Worm (Caenorhabditis elegans) whole organism, L1 larva: Measurements from ENCODE around the gene nhr-46.

Experiments
- F16B12.6 ChIP-seq: fragments of 150-350 bp; optimal IDR thresholded peaks from 2 replicates; lab custom pipeline; 2014; ENCODE audit warnings: missing biosample characterization, missing genetic modification characterization
- aha-1 ChIP-seq: fragments of 150-350 bp; optimal IDR thresholded peaks from 2 replicates; lab custom pipeline; 2014; ENCODE audit warnings: missing biosample characterization, missing genetic modification characterization
- alr-1 ChIP-seq: fragments of 200-800 bp; sonication (Bioruptor generic); optimal IDR thresholded peaks from 2 replicates; lab custom pipeline; 2018; ENCODE audit warnings: borderline replicate concordance, mild to moderate bottlenecking, missing genetic modification characterization, missing compliant biosample characterization
- aly-2 ChIP-seq: fragments of 150-350 bp; optimal IDR thresholded peaks from 2 replicates; lab custom pipeline; 2014; ENCODE audit warnings: missing biosample characterization, missing genetic modification characterization
- ceh-63 ChIP-seq: fragments of 200-800 bp; sonication (Bioruptor generic); optimal IDR thresholded peaks from 2 replicates; lab custom pipeline; 2018; ENCODE audit warnings: mild to moderate bottlenecking, missing genetic modification characterization, missing compliant biosample characterization
- ceh-82 ChIP-seq, 3 experiments: fragments of 150-350 bp in 1 of 3; sonication (generic microtip) in 2 of 3; optimal IDR thresholded peaks; 2 replicates each; lab custom pipeline; 2014 to 2017; ENCODE audit warnings: missing biosample characterization in 3 of 3, missing genetic modification characterization in 3 of 3
- ceh-90 ChIP-seq: sonication (generic microtip); optimal IDR thresholded peaks from 2 replicates; lab custom pipeline; 2016; ENCODE audit warnings: missing genetic modification characterization, missing compliant biosample characterization
- dpl-1 ChIP-seq, 3 experiments: fragments of 150-350 bp in 2 of 3; sonication (generic microtip) in 1 of 3; optimal IDR thresholded peaks; 2 replicates each; lab custom pipeline; 2014 to 2017; ENCODE audit warnings: missing biosample characterization in 3 of 3, missing genetic modification characterization in 3 of 3, missing genetic modification reagents in 3 of 3
- dsc-1 ChIP-seq: sonication (generic microtip); optimal IDR thresholded peaks from 2 replicates; lab custom pipeline; 2016; ENCODE audit warnings: mild to moderate bottlenecking, missing genetic modification characterization, missing compliant biosample characterization
- egl-13 ChIP-seq: sonication (generic microtip); optimal IDR thresholded peaks from 2 replicates; lab custom pipeline; 2016; ENCODE audit warnings: missing genotype, missing genetic modification reagents, missing genetic modification characterization, missing compliant biosample characterization
- egl-27 ChIP-seq, 2 experiments: fragments of 150-350 bp in 1 of 2; sonication (generic microtip); optimal IDR thresholded peaks; 3 replicates each; lab custom pipeline; 2017 to 2018; ENCODE audit warnings: missing biosample characterization in 2 of 2, missing genetic modification characterization in 2 of 2, missing genetic modification reagents in 2 of 2
- elt-2 ChIP-seq: sonication (generic microtip); optimal IDR thresholded peaks from 2 replicates; lab custom pipeline; 2016; ENCODE audit warnings: missing genetic modification characterization, mild to moderate bottlenecking, inconsistent platforms, missing compliant biosample characterization, missing genetic modification reagents
- elt-3 ChIP-seq, 6 experiments: fragments of 150-350 bp in 1 of 6; sonication (generic microtip); optimal IDR thresholded peaks; 2 replicates each; lab custom pipeline; 2017 to 2018; ENCODE audit warnings: missing biosample characterization in 6 of 6, missing genetic modification characterization in 6 of 6, inconsistent platforms in 1 of 6
- ets-5 ChIP-seq: fragments of 200-800 bp; sonication (Bioruptor generic); IDR thresholded peaks from 2 replicates; pipeline ENCODE4 v1.3.6; 2022; ENCODE audit warnings: missing genetic modification characterization, missing compliant biosample characterization
- grh-1 ChIP-seq: fragments of 200-800 bp; sonication (Bioruptor generic); IDR thresholded peaks from 2 replicates; pipeline ENCODE4 v1.3.6; 2022; ENCODE audit warnings: missing genetic modification reagents, missing genetic modification characterization, missing compliant biosample characterization
- hlh-4 ChIP-seq: sonication (generic microtip); optimal IDR thresholded peaks from 2 replicates; lab custom pipeline; 2016; ENCODE audit warnings: mild to moderate bottlenecking, missing genetic modification characterization, missing compliant biosample characterization
- irx-1 ChIP-seq: sonication (generic microtip); optimal IDR thresholded peaks from 2 replicates; lab custom pipeline; 2016; ENCODE audit warnings: missing genetic modification characterization, missing compliant biosample characterization
- isw-1 ChIP-seq: fragments of 200-800 bp; sonication (Bioruptor generic); IDR thresholded peaks from 2 replicates; pipeline ENCODE4 v1.3.6; 2022; ENCODE audit warnings: missing genetic modification characterization, missing compliant biosample characterization
- jun-1 ChIP-seq: fragments of 150-350 bp; optimal IDR thresholded peaks from 2 replicates; lab custom pipeline; 2014; ENCODE audit warnings: missing biosample characterization, missing genetic modification reagents, missing genetic modification characterization
- lin-14 ChIP-seq: fragments of 200-800 bp; sonication (Bioruptor generic); optimal IDR thresholded peaks from 2 replicates; lab custom pipeline; 2018; ENCODE audit warnings: mild to moderate bottlenecking, missing genetic modification characterization, moderate library complexity, missing compliant biosample characterization
- lin-15B ChIP-seq: fragments of 150-350 bp; sonication (generic microtip); optimal IDR thresholded peaks from 3 replicates; lab custom pipeline; 2014; ENCODE audit warnings: missing biosample characterization, missing genetic modification characterization
- lin-35 ChIP-seq, 2 experiments: fragments of 150-350 bp; optimal IDR thresholded peaks; 2 replicates each; lab custom pipeline; 2014; ENCODE audit warnings: missing biosample characterization in 2 of 2, missing genetic modification characterization in 2 of 2, missing genetic modification reagents in 2 of 2
- mef-2 ChIP-seq: fragments of 150-350 bp; optimal IDR thresholded peaks from 2 replicates; lab custom pipeline; 2014; ENCODE audit warnings: missing biosample characterization, missing genetic modification characterization
- nhr-11 ChIP-seq: fragments of 150-350 bp; optimal IDR thresholded peaks from 2 replicates; lab custom pipeline; 2014; ENCODE audit warnings: missing biosample characterization, missing genetic modification characterization
- nhr-20 ChIP-seq: sonication (generic microtip); optimal IDR thresholded peaks from 2 replicates; lab custom pipeline; 2016; ENCODE audit warnings: mild to moderate bottlenecking, missing genetic modification characterization, missing compliant biosample characterization
- pag-3 ChIP-seq: sonication (generic microtip); optimal IDR thresholded peaks from 2 replicates; lab custom pipeline; 2017; ENCODE audit warnings: missing genetic modification characterization, mild to moderate bottlenecking, missing compliant biosample characterization, antibody characterized with exemption, borderline replicate concordance; ENCODE audit not compliant: insufficient read depth
- pax-3 ChIP-seq: fragments of 200-800 bp; sonication (Bioruptor generic); optimal IDR thresholded peaks from 2 replicates; lab custom pipeline; 2018; ENCODE audit warnings: mild to moderate bottlenecking, missing genetic modification characterization, moderate library complexity, missing compliant biosample characterization
- pqm-1 ChIP-seq: sonication (generic microtip); optimal IDR thresholded peaks from 3 replicates; lab custom pipeline; 2017; ENCODE audit warnings: missing biosample characterization, missing genetic modification characterization
- rnt-1 ChIP-seq: sonication (generic microtip); optimal IDR thresholded peaks from 2 replicates; lab custom pipeline; 2016; ENCODE audit warnings: mild to moderate bottlenecking, missing genetic modification characterization, moderate library complexity, missing compliant biosample characterization
- skn-1 ChIP-seq: fragments of 150-350 bp; optimal IDR thresholded peaks from 2 replicates; lab custom pipeline; 2014; ENCODE audit warnings: missing biosample characterization, missing genetic modification characterization
- snpc-4 ChIP-seq: fragments of 150-350 bp; optimal IDR thresholded peaks from 2 replicates; lab custom pipeline; 2014; ENCODE audit warnings: missing biosample characterization, missing genetic modification characterization
- snu-23 ChIP-seq: sonication (generic microtip); optimal IDR thresholded peaks from 2 replicates; lab custom pipeline; 2016; ENCODE audit warnings: missing genetic modification characterization, missing compliant biosample characterization
- sox-4 ChIP-seq: sonication (generic microtip); optimal IDR thresholded peaks from 2 replicates; lab custom pipeline; 2016; ENCODE audit warnings: missing genetic modification characterization, missing compliant biosample characterization
- sup-37 ChIP-seq: fragments of 200-800 bp; sonication (Bioruptor generic); optimal IDR thresholded peaks from 2 replicates; lab custom pipeline; 2018; ENCODE audit warnings: mild to moderate bottlenecking, missing genetic modification characterization, missing compliant biosample characterization
- swsn-7 ChIP-seq: sonication (generic microtip); optimal IDR thresholded peaks from 2 replicates; lab custom pipeline; 2016; ENCODE audit warnings: missing genetic modification characterization, missing compliant biosample characterization
- tbx-2 ChIP-seq: sonication (generic microtip); optimal IDR thresholded peaks from 2 replicates; lab custom pipeline; 2016; ENCODE audit warnings: missing genetic modification characterization, missing compliant biosample characterization
- unc-30 ChIP-seq: sonication (generic microtip); optimal IDR thresholded peaks from 2 replicates; lab custom pipeline; 2017; ENCODE audit warnings: missing biosample characterization, missing genetic modification characterization
- unc-62 ChIP-seq: fragments of 150-350 bp; optimal IDR thresholded peaks from 2 replicates; lab custom pipeline; 2014; ENCODE audit warnings: missing biosample characterization, missing genetic modification reagents, missing genetic modification characterization
- unc-86 ChIP-seq: sonication (generic microtip); optimal IDR thresholded peaks from 2 replicates; lab custom pipeline; 2016; ENCODE audit warnings: missing genetic modification characterization, missing compliant biosample characterization
- unc-98 ChIP-seq: fragments of 200-800 bp; sonication (Bioruptor generic); IDR thresholded peaks from 2 replicates; pipeline ENCODE4 v1.3.6; 2022; ENCODE audit warnings: missing genetic modification characterization, missing compliant biosample characterization
- vab-15 ChIP-seq: sonication (generic microtip); optimal IDR thresholded peaks from 2 replicates; lab custom pipeline; 2017; ENCODE audit warnings: missing genotype, mild to moderate bottlenecking, missing genetic modification characterization, missing compliant biosample characterization
- xbp-1 ChIP-seq: sonication (generic microtip); optimal IDR thresholded peaks from 2 replicates; lab custom pipeline; 2016; ENCODE audit warnings: missing genetic modification characterization, missing compliant biosample characterization
- zag-1 ChIP-seq: fragments of 150-350 bp; optimal IDR thresholded peaks from 2 replicates; lab custom pipeline; 2014; ENCODE audit warnings: missing biosample characterization, missing genetic modification characterization
- zip-4 ChIP-seq: fragments of 200-800 bp; sonication (Bioruptor generic); optimal IDR thresholded peaks from 2 replicates; lab custom pipeline; 2018; ENCODE audit warnings: mild to moderate bottlenecking, missing genetic modification characterization, moderate library complexity, missing compliant biosample characterization
- ztf-11 ChIP-seq, 2 experiments: sonication (generic microtip); optimal IDR thresholded peaks; 2 replicates each; lab custom pipeline; 2016 to 2017; ENCODE audit warnings: missing genetic modification characterization in 2 of 2, missing biosample characterization in 1 of 2, missing compliant biosample characterization in 1 of 2

Gene nhr-46

DNA sequence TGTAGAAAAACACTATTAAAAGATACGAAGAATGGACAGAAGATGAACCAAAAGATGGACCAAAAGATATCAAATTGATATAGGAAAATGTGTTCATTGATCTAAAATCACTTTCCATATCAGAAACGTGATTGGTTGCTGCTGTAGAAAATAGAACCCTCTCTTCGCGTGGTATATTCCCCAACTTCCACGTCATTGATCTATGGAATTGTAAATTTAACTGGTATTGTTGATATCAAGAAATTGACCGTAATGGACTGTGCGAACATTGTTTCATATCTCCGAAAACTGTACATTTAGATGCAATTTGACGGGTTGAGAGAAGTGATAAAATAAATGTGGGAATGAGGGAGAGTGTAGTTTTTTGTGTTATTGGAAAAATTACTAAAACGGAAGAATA is 6.7 kb upstream of the nhr-46 start (continued):
- TF ChIP-seq tbx-2, result peak; percentile 66
- TF ChIP-seq lin-35 (GFP tag; optimal IDR thresholded peaks at IDR 0.05; lab: Kevin White, UChicago), result peak in 1 of 2 experiments; percentile 56
- TF ChIP-seq sup-37, result no peak
- no peak for TF ChIP-seq egl-27 (tag; optimal IDR thresholded peaks at IDR 0.05; lab: Kevin White, UChicago)
- peak; percentile 57 for TF ChIP-seq snu-23 (GFP tag; lab: Kevin White, UChicago)
- TF ChIP-seq rnt-1 (tag; lab: Kevin White, UChicago), result no peak
- peak; percentile 55 for TF ChIP-seq vab-15 (tag; lab: Kevin White, UChicago)
- TF ChIP-seq jun-1 (tag; lab: Kevin White, UChicago), result no peak
- no peak for TF ChIP-seq aha-1
- TF ChIP-seq lin-14 (GFP tag; lab: Kevin White, UChicago), result peak; percentile 67
- TF ChIP-seq isw-1 (GFP tag; lab: Robert Waterston, UW), result no peak
- no peak for TF ChIP-seq lin-15B
- no peak for TF ChIP-seq unc-30 (tag; lab: Kevin White, UChicago)
- no peak for TF ChIP-seq elt-2 (tag; lab: Kevin White, UChicago)
- no peak for TF ChIP-seq ceh-63
- no peak for TF ChIP-seq zip-4 (GFP tag; lab: Kevin White, UChicago)
- no peak for TF ChIP-seq zag-1
- no peak for TF ChIP-seq alr-1
- TF ChIP-seq skn-1 (tag; lab: Kevin White, UChicago), result no peak
- TF ChIP-seq ets-5, result no peak
- TF ChIP-seq pag-3 (tag; lab: Kevin White, UChicago), result no peak
- TF ChIP-seq irx-1 (tag; lab: Kevin White, UChicago), result no peak
- no peak for TF ChIP-seq egl-13 (tag; lab: Kevin White, UChicago)
- no peak for TF ChIP-seq snpc-4
- TF ChIP-seq dsc-1 (tag; lab: Kevin White, UChicago), result no peak
- no peak for TF ChIP-seq pqm-1 (tag; lab: Kevin White, UChicago)
- TF ChIP-seq unc-62 (GFP tag; lab: Kevin White, UChicago), result no peak
- no peak for TF ChIP-seq ceh-82 (tag; optimal IDR thresholded peaks at IDR 0.05; lab: Kevin White, UChicago)
- TF ChIP-seq sox-4 (tag; lab: Kevin White, UChicago), result no peak
- no peak for TF ChIP-seq grh-1 (GFP tag; lab: Robert Waterston, UW)
- TF ChIP-seq ceh-90, result no peak
- no peak for TF ChIP-seq nhr-11 (tag; lab: Kevin White, UChicago)
- no peak for TF ChIP-seq mef-2 (tag; lab: Kevin White, UChicago)
- TF ChIP-seq elt-3 (tag; optimal IDR thresholded peaks at IDR 0.05; lab: Kevin White, UChicago), result peak in 5 of 6 experiments; percentile 85 to 99 (median 89)
- peak; percentile 95 for TF ChIP-seq nhr-20 (tag; lab: Kevin White, UChicago)
- TF ChIP-seq unc-98 (GFP tag; lab: Robert Waterston, UW), result no peak
- no peak for TF ChIP-seq unc-86 (tag; lab: Kevin White, UChicago)
- TF ChIP-seq hlh-4 (tag; lab: Kevin White, UChicago), result no peak
- TF ChIP-seq aly-2 (tag; lab: Kevin White, UChicago), result no peak
- TF ChIP-seq ztf-11 (tag; optimal IDR thresholded peaks at IDR 0.05; lab: Kevin White, UChicago), result no peak
- no peak for TF ChIP-seq swsn-7 (tag; lab: Kevin White, UChicago)
- TF ChIP-seq xbp-1 (tag; lab: Kevin White, UChicago), result no peak
- TF ChIP-seq pax-3 (tag; lab: Kevin White, UChicago), result no peak
- no peak for TF ChIP-seq F16B12.6 (tag; lab: Kevin White, UChicago)
- TF ChIP-seq dpl-1 (GFP tag; optimal IDR thresholded peaks at IDR 0.05; lab: Kevin White, UChicago), result no peak
